Worm (Caenorhabditis elegans): ENCODE data around the gene sfxn-1.3.

ce11 chrV:15718562-15718961 lies 8.1 kb upstream of the sfxn-1.3 start, which contains the start of gene Y6E2A.5:
- no peak for TF ChIP-seq egl-27 (tag; optimal IDR thresholded peaks at IDR 0.05)
- TF ChIP-seq fos-1 (tag; optimal IDR thresholded peaks at IDR 0.05), result no peak
- no peak for TF ChIP-seq skn-1 (tag; optimal IDR thresholded peaks at IDR 0.05)
- TF ChIP-seq dve-1 (tag; optimal IDR thresholded peaks at IDR 0.05; ENCODE audit: insufficient read depth), result no peak
- no peak for TF ChIP-seq snpc-1.2 (GFP tag; IDR thresholded peaks at IDR 0.05)
- TF ChIP-seq nhr-237 (tag; optimal IDR thresholded peaks at IDR 0.05), result no peak
